Fruit fly (Drosophila melanogaster) whole organism, wandering third instar larva: ENCODE data around the gene CG46192.
"Not testable (repeated sequence)": the region's sequence is repeated elsewhere in the genome, so short reads cannot be mapped to it uniquely, and the experiment has no call there.

Experiments used
- Abd-B ChIP-seq: fragments of >200 bp; optimal IDR thresholded peaks from 2 replicates; lab custom pipeline; 2017; ENCODE audit warnings: missing biosample characterization, missing genetic modification characterization
- CrebA ChIP-seq: fragments of 200-800 bp; sonication (Bioruptor generic); optimal IDR thresholded peaks from 2 replicates; lab custom pipeline; 2016; ENCODE audit warnings: missing biosample characterization, mild to moderate bottlenecking, missing genetic modification characterization, borderline replicate concordance
- HLH106 ChIP-seq: fragments of 200-800 bp; optimal IDR thresholded peaks from 3 replicates; lab custom pipeline; 2019; ENCODE audit warnings: missing biosample characterization, mild to moderate bottlenecking, missing genetic modification characterization, moderate library complexity
- Jra ChIP-seq: sonication (Bioruptor generic); optimal IDR thresholded peaks from 2 replicates; lab custom pipeline; 2016; ENCODE audit warnings: missing biosample characterization, missing genetic modification characterization
- Mio ChIP-seq: sonication (Bioruptor generic); optimal IDR thresholded peaks from 2 replicates; lab custom pipeline; 2016; ENCODE audit warnings: missing biosample characterization, missing genetic modification characterization
- Rel ChIP-seq, 2 experiments: fragments of 200-800 bp; sonication (Bioruptor generic) in 1 of 2; optimal IDR thresholded peaks; 2 replicates in 1 of 2; 3 replicates in 1 of 2; lab custom pipeline; 2016 to 2019; ENCODE audit warnings: mild to moderate bottlenecking in 2 of 2, missing biosample characterization in 2 of 2, missing genetic modification characterization in 2 of 2, moderate library complexity in 1 of 2
- Sp1 ChIP-seq: fragments of 200-800 bp; sonication (Bioruptor generic); optimal IDR thresholded peaks from 3 replicates; lab custom pipeline; 2019; ENCODE audit warnings: missing biosample characterization, mild to moderate bottlenecking, missing genetic modification characterization, moderate library complexity
- Vsx2 ChIP-seq: fragments of 200-300, 225-300 bp; sonication (Bioruptor generic); optimal IDR thresholded peaks from 2 replicates; lab custom pipeline; 2018; ENCODE audit warnings: missing biosample characterization, missing genetic modification characterization; ENCODE audit not compliant: partially characterized antibody
- br ChIP-seq: fragments of 200-800 bp; sonication (Bioruptor generic); optimal IDR thresholded peaks from 2 replicates; lab custom pipeline; 2016; ENCODE audit warnings: missing biosample characterization, missing genetic modification characterization
- pan ChIP-seq: fragments of >200 bp; optimal IDR thresholded peaks from 2 replicates; lab custom pipeline; 2017
- psq ChIP-seq: fragments of 200-800 bp; sonication (Bioruptor generic); optimal IDR thresholded peaks from 3 replicates; lab custom pipeline; 2017; ENCODE audit warnings: missing biosample characterization, mild to moderate bottlenecking, missing genetic modification characterization, moderate library complexity
- rgr ChIP-seq: fragments of 200-800 bp; sonication (Bioruptor generic); optimal IDR thresholded peaks from 3 replicates; lab custom pipeline; 2016; ENCODE audit warnings: missing biosample characterization, mild to moderate bottlenecking, missing genetic modification characterization

The CG46192 gene

dm6 chrY:3253257-3253656, at the start of gene CG46192:
TSS of gene CG46192 (minus strand) at chrY:3253357.
- not testable (repeated sequence) for TF ChIP-seq Sp1 (GFP tag; lab: Kevin White, UChicago); Vsx2 (GFP tag; lab: Kevin White, UChicago); HLH106 (tag; lab: Kevin White, UChicago)
- TF ChIP-seq, all 38 proteins: peak for 0; not testable (repeated sequence) for 38

DNA sequence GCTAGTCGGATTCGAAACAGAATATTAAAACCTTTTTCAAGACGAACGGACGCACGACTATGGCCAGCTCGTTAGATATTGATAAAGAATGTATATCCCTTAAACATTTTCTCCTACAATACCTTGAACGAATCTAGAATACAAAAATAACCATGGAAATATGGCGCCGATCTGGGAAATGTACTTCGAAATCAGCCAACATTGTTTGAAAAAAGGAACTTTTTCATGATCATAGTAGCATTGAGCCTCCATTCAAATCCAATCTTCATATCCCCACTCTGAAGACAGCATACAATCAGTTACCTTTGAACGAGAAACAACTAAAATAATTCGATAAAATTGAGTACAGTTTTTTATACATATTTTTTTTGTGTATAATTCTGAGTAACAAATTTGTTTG, 35.8 kb upstream of the CG46192 start, which contains the start of gene CG45764:
CG45764 (plus strand) TSS at position 301 of the 400 bp plus-strand sequence.
- TF ChIP-seq rgr, Abd-B, Jra (GFP tag; lab: Kevin White, UChicago): not testable (repeated sequence)

dm6 chrY:3284639-3285038, 31.5 kb upstream of the CG46192 start, which contains the start of gene Mst77Y-4:
TSS of gene Mst77Y-4 (plus strand) at chrY:3284939.
- not testable (repeated sequence) for TF ChIP-seq Rel (GFP tag; optimal IDR thresholded peaks at IDR 0.05; lab: Kevin White, UChicago); Rel (tag; optimal IDR thresholded peaks at IDR 0.05; lab: Kevin White, UChicago); Vsx2 (GFP tag; lab: Kevin White, UChicago); pan (lab: Kevin White, UChicago)

dm6 chrY:3262880-3263279, 9.7 kb upstream of the CG46192 start, which contains the start of gene CG46193:
TSS of gene CG46193 (plus strand) at chrY:3263180.
- TF ChIP-seq Jra (GFP tag; lab: Kevin White, UChicago); CrebA; psq: not testable (repeated sequence)

DNA sequence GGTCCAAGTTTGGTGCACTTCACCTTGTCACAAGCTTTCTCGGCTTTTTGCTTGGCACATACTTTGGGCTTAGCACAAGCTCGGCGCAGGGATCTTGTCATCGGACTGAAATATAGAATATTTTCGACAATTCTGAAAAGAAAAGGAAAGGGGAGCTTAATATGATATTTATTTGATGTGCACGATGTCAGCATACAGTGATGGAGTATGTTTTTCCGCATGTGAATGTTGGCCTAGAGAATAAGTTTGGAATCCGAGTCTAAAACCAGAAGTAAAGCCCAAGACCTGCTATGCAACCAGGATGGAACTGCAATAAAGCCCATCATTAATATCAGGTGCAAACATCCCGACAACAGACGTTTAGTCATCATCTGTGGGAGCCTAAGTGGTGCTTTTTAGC, 37.4 kb downstream of the CG46192 start, which contains the start of gene CG46191:
CG46191 (minus strand) TSS at position 101 of the 400 bp plus-strand sequence.
- TF ChIP-seq HLH106 (tag; lab: Kevin White, UChicago); Mio (GFP tag; lab: Kevin White, UChicago); br (GFP tag; lab: Kevin White, UChicago): not testable (repeated sequence)
